Fruit fly (Drosophila melanogaster): ENCODE results near the gene bowl.

bowl gene

dm6 chr2L:3802818-3803456, 31.4 kb downstream of the bowl start (continued):
- TF ChIP-seq Sry-δ (GFP tag; optimal IDR thresholded peaks at IDR 0.05) = peak; percentile 11
- TF ChIP-seq kay (GFP tag; optimal IDR thresholded peaks at IDR 0.05) = no peak
- TF ChIP-seq Taf1 (GFP tag; IDR thresholded peaks at IDR 0.05) = peak; percentile 52; the same call in 1 of the 2 replicates
- TF ChIP-seq prd (optimal IDR thresholded peaks at IDR 0.05) = no peak
- TF ChIP-seq prd (GFP tag; IDR thresholded peaks at IDR 0.05) = peak; percentile 71
- TF ChIP-seq CG4404 (GFP tag; IDR thresholded peaks at IDR 0.05) = no peak
- TF ChIP-seq Neu2 (GFP tag; optimal IDR thresholded peaks at IDR 0.05; ENCODE audit: borderline replicate concordance) = no peak
- TF ChIP-seq CG11696 (GFP tag; IDR thresholded peaks at IDR 0.05) = peak; percentile 67
- no peak for TF ChIP-seq CG12769 (tag; optimal IDR thresholded peaks at IDR 0.05)
- peak; percentile 98 for TF ChIP-seq grn (GFP tag; optimal IDR thresholded peaks at IDR 0.05)
- TF ChIP-seq eyg (GFP tag; optimal IDR thresholded peaks at IDR 0.05) = peak; percentile 46
- 0 out of 2 replicates have a peak, but pooled peaks have one; percentile 10 for TF ChIP-seq Scr (GFP tag; IDR thresholded peaks at IDR 0.05; ENCODE audit: partially characterized antibody)
- TF ChIP-seq jigr1 (GFP tag; IDR thresholded peaks at IDR 0.05) = 0 out of 3 replicates have a peak, but pooled peaks have one; percentile 49
- TF ChIP-seq chn (GFP tag; optimal IDR thresholded peaks at IDR 0.05) = no peak
- TF ChIP-seq Usf (GFP tag; optimal IDR thresholded peaks at IDR 0.05) = peak; percentile 53
- TF ChIP-seq CG14441 (GFP tag; IDR thresholded peaks at IDR 0.05) = peak; percentile 68
- peak; percentile 56 for TF ChIP-seq CG13624 (GFP tag; optimal IDR thresholded peaks at IDR 0.05)
- TF ChIP-seq pan (optimal IDR thresholded peaks at IDR 0.05) = no peak
- peak in 1 of 2 experiments; percentile 71 for TF ChIP-seq pan (GFP tag; optimal IDR thresholded peaks at IDR 0.05 in 1 of 2, IDR thresholded peaks at IDR 0.05 in 1 of 2)
- TF ChIP-seq bigmax (GFP tag; optimal IDR thresholded peaks at IDR 0.05) = no peak
- TF ChIP-seq fd96Cb (tag; optimal IDR thresholded peaks at IDR 0.05) = peak; percentile 64
- no peak for TF ChIP-seq Trl (optimal IDR thresholded peaks at IDR 0.05)
- TF ChIP-seq Trl (GFP tag; optimal IDR thresholded peaks at IDR 0.05) = no peak
- TF ChIP-seq Dek (tag; optimal IDR thresholded peaks at IDR 0.05) = peak; percentile 86
- TF ChIP-seq Fer2 (tag; optimal IDR thresholded peaks at IDR 0.05) = peak; percentile 65
- TF ChIP-seq unpg (GFP tag; optimal IDR thresholded peaks at IDR 0.05) = peak; percentile 81
- TF ChIP-seq lola (GFP tag; optimal IDR thresholded peaks at IDR 0.05) = no peak
- TF ChIP-seq Hr3 (GFP tag; optimal IDR thresholded peaks at IDR 0.05) = peak; percentile 74
- peak; percentile 37; the same call in 1 of the 2 replicates for TF ChIP-seq CG14667 (GFP tag; IDR thresholded peaks at IDR 0.05)
- TF ChIP-seq Sox102F (GFP tag; optimal IDR thresholded peaks at IDR 0.05) = peak; percentile 83
- no peak for TF ChIP-seq CG42726 (GFP tag; IDR thresholded peaks at IDR 0.05; ENCODE audit: partially characterized antibody)
- TF ChIP-seq peb (GFP tag; IDR thresholded peaks at IDR 0.05) = no peak
- peak; percentile 74 for TF ChIP-seq Hmr (GFP tag; optimal IDR thresholded peaks at IDR 0.05)
- TF ChIP-seq trem (tag; optimal IDR thresholded peaks at IDR 0.05) = no peak
- peak; percentile 78 for TF ChIP-seq sens-2 (GFP tag; IDR thresholded peaks at IDR 0.05)
- no peak for TF ChIP-seq Fer1 (GFP tag; optimal IDR thresholded peaks at IDR 0.05)
- no peak for TF ChIP-seq CG1603 (tag; optimal IDR thresholded peaks at IDR 0.05)
- TF ChIP-seq CG8089 (GFP tag; optimal IDR thresholded peaks at IDR 0.05) = no peak
- TF ChIP-seq zen2 (GFP tag; IDR thresholded peaks at IDR 0.05; ENCODE audit: partially characterized antibody) = no peak
- no peak for TF ChIP-seq ab (GFP tag; optimal IDR thresholded peaks at IDR 0.05)
- no peak for TF ChIP-seq CG11504 (tag; optimal IDR thresholded peaks at IDR 0.05)
- TF ChIP-seq CG12299 (tag; optimal IDR thresholded peaks at IDR 0.05) = peak; percentile 70
- TF ChIP-seq HmgD (GFP tag; optimal IDR thresholded peaks at IDR 0.05) = no peak
- TF ChIP-seq CG10209 (GFP tag; optimal IDR thresholded peaks at IDR 0.05) = peak; percentile 62
- TF ChIP-seq CG6683 (GFP tag; optimal IDR thresholded peaks at IDR 0.05) = no peak
- TF ChIP-seq Bgb (GFP tag; IDR thresholded peaks at IDR 0.05; ENCODE audit: partially characterized antibody) = peak; percentile 28; the same call in 1 of the 2 replicates
- no peak; the same call in 1 of the 2 replicates for TF ChIP-seq Oaz (GFP tag; IDR thresholded peaks at IDR 0.05)
- no peak for TF ChIP-seq MESR4 (GFP tag; optimal IDR thresholded peaks at IDR 0.05)
- TF ChIP-seq ro (GFP tag; IDR thresholded peaks at IDR 0.05) = no peak
- peak; percentile 61 for TF ChIP-seq CG10366 (GFP tag; IDR thresholded peaks at IDR 0.05)

Data from whole organism, embryonic.